Fruit fly (Drosophila melanogaster): ENCODE data around the gene CG31248.
A peak's percentile ranks its signal among the peaks of the same experiment; 100 is the strongest.

CG31248 gene

DNA sequence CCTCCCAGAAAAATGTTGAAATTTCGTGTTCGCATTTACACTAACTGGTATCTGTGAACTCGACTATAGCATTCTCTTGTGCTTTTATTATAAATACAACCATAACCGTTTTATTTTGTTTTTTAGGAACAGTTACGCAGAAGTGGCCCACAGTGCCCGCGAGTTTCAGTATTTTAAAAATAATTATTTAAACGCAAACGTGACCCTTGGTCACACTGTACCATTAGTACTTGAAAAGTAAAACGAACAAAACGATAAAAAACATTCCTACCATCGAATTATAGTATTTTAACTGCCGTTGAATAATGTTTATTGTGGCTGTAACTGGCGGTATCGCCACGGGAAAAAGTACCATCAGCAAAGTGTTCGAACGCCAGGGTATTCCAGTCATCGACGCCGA lies 47.1 kb upstream of the CG31248 start, which contains the start of gene Dpck (continued):
- TF ChIP-seq knrl (GFP tag; IDR thresholded peaks at IDR 0.05; ENCODE audit: partially characterized antibody): no peak
- no peak for TF ChIP-seq CG8359 (GFP tag; optimal IDR thresholded peaks at IDR 0.05; ENCODE audit: borderline replicate concordance)
- TF ChIP-seq CG17359 (tag; optimal IDR thresholded peaks at IDR 0.05): peak; percentile 27
- peak; percentile 22 for TF ChIP-seq B-H2 (GFP tag; optimal IDR thresholded peaks at IDR 0.05)
- peak; percentile 22 for TF ChIP-seq CG8290 (GFP tag; optimal IDR thresholded peaks at IDR 0.05)
- peak; percentile 23 to 54 for TF ChIP-seq CG8290 (tag; optimal IDR thresholded peaks at IDR 0.05)
- TF ChIP-seq unpg (GFP tag; optimal IDR thresholded peaks at IDR 0.05): peak; percentile 13
- TF ChIP-seq CG34376 (GFP tag; optimal IDR thresholded peaks at IDR 0.05): peak; percentile 52
- no peak for TF ChIP-seq Opbp (GFP tag; IDR thresholded peaks at IDR 0.05; ENCODE audit: partially characterized antibody)
- TF ChIP-seq CG9797 (GFP tag; optimal IDR thresholded peaks at IDR 0.05): peak; percentile 76
- peak; percentile 26 for TF ChIP-seq gem (tag; optimal IDR thresholded peaks at IDR 0.05)
- TF ChIP-seq Dp (GFP tag; optimal IDR thresholded peaks at IDR 0.05): peak; percentile 47
- peak in 1 of 2 experiments; percentile 45 for TF ChIP-seq Pdp1 (GFP tag; optimal IDR thresholded peaks at IDR 0.05)
- peak; percentile 28 for TF ChIP-seq CG18262 (tag; optimal IDR thresholded peaks at IDR 0.05)
- no peak for TF ChIP-seq hkb (optimal IDR thresholded peaks at IDR 0.05)
- 0 out of 2 replicates have a peak, but pooled peaks have one; percentile 21 for TF ChIP-seq hkb (GFP tag; IDR thresholded peaks at IDR 0.05)
- peak; percentile 24 for TF ChIP-seq CG11504 (tag; optimal IDR thresholded peaks at IDR 0.05)
- no peak for TF ChIP-seq jing (GFP tag; optimal IDR thresholded peaks at IDR 0.05)
- peak; percentile 50 for TF ChIP-seq stwl (tag; optimal IDR thresholded peaks at IDR 0.05)
- peak; percentile 99 for TF ChIP-seq CG4707 (GFP tag; optimal IDR thresholded peaks at IDR 0.05)
- TF ChIP-seq amos (GFP tag; IDR thresholded peaks at IDR 0.05; ENCODE audit: partially characterized antibody): no peak
- TF ChIP-seq crp (GFP tag; optimal IDR thresholded peaks at IDR 0.05): no peak
- TF ChIP-seq CG12071 (GFP tag; optimal IDR thresholded peaks at IDR 0.05): peak; percentile 4
- TF ChIP-seq CG11723 (GFP tag; optimal IDR thresholded peaks at IDR 0.05): peak; percentile 86
- no peak for TF ChIP-seq ro (GFP tag; IDR thresholded peaks at IDR 0.05)
- TF ChIP-seq sens (GFP tag): peak; percentile 91
- peak; percentile 1 for TF ChIP-seq Hr3 (GFP tag; optimal IDR thresholded peaks at IDR 0.05)
- TF ChIP-seq Ets97D (GFP tag; optimal IDR thresholded peaks at IDR 0.05): peak; percentile 76
- TF ChIP-seq sug (tag; optimal IDR thresholded peaks at IDR 0.05): peak; percentile 47
- TF ChIP-seq CG12744 (GFP tag; optimal IDR thresholded peaks at IDR 0.05): no peak
- TF ChIP-seq nom (GFP tag; optimal IDR thresholded peaks at IDR 0.05): peak; percentile 73
- TF ChIP-seq CG13894 (tag; optimal IDR thresholded peaks at IDR 0.05): peak; percentile 17
- peak; percentile 81 for TF ChIP-seq MESR4 (GFP tag; optimal IDR thresholded peaks at IDR 0.05)
- TF ChIP-seq CG14710 (tag; optimal IDR thresholded peaks at IDR 0.05): peak; percentile 45
- TF ChIP-seq pum (GFP tag; optimal IDR thresholded peaks at IDR 0.05): peak; percentile 1
- TF ChIP-seq CG11398 (GFP tag; optimal IDR thresholded peaks at IDR 0.05): peak; percentile 28
- TF ChIP-seq E2f2 (GFP tag; IDR thresholded peaks at IDR 0.05): peak; percentile 52; the same call in 1 of the 2 replicates
- no peak for TF ChIP-seq CG3995 (GFP tag; optimal IDR thresholded peaks at IDR 0.05)
- peak; percentile 23 for TF ChIP-seq CG10979 (tag; optimal IDR thresholded peaks at IDR 0.05)
- peak; percentile 42 for TF ChIP-seq trem (tag; optimal IDR thresholded peaks at IDR 0.05)
- TF ChIP-seq hbn (GFP tag; IDR thresholded peaks at IDR 0.05; ENCODE audit: partially characterized antibody): peak; percentile 36; the same call in 1 of the 2 replicates
- no peak for TF ChIP-seq CG15073 (GFP tag; optimal IDR thresholded peaks at IDR 0.05)
- TF ChIP-seq Ravus (GFP tag; IDR thresholded peaks at IDR 0.05): no peak
- TF ChIP-seq sd (tag; optimal IDR thresholded peaks at IDR 0.05): peak; percentile 9
- TF ChIP-seq Atf-2 (GFP tag; optimal IDR thresholded peaks at IDR 0.05): peak; percentile 17
- TF ChIP-seq Neu2 (GFP tag; optimal IDR thresholded peaks at IDR 0.05; ENCODE audit: borderline replicate concordance): no peak
- peak; percentile 25 for TF ChIP-seq Hsf (GFP tag; optimal IDR thresholded peaks at IDR 0.05)
- no peak for TF ChIP-seq CG17802 (tag; optimal IDR thresholded peaks at IDR 0.05)
- peak; percentile 1 for TF ChIP-seq CG3281 (GFP tag; optimal IDR thresholded peaks at IDR 0.05)
- TF ChIP-seq CG2120 (GFP tag; optimal IDR thresholded peaks at IDR 0.05): peak; percentile 44

Data from whole organism, embryonic.